Worm (Caenorhabditis elegans) whole organism, late embryonic: ENCODE data around the gene lir-1.

ENCODE experiments used
- C08G9.2 ChIP-seq: sonication (generic microtip); optimal IDR thresholded peaks from 2 replicates; lab custom pipeline; 2016; ENCODE audit warnings: mild to moderate bottlenecking, missing genetic modification characterization, moderate library complexity, missing compliant biosample characterization
- K02D7.2 ChIP-seq: sonication (generic microtip); optimal IDR thresholded peaks from 2 replicates; lab custom pipeline; 2017; ENCODE audit warnings: mild to moderate bottlenecking, missing genetic modification characterization, missing compliant biosample characterization
- K09A11.1 ChIP-seq: sonication (generic microtip); optimal IDR thresholded peaks from 2 replicates; lab custom pipeline; 2017; ENCODE audit warnings: antibody characterized with exemption, mild to moderate bottlenecking, missing genetic modification characterization, missing compliant biosample characterization; ENCODE audit not compliant: insufficient read depth
- T23F11.4 ChIP-seq: fragments of 200-800 bp; sonication (Bioruptor generic); optimal IDR thresholded peaks from 2 replicates; lab custom pipeline; 2018; ENCODE audit warnings: mild to moderate bottlenecking, missing genetic modification characterization, missing compliant biosample characterization
- Y22D7AL.16 ChIP-seq: sonication (generic microtip); optimal IDR thresholded peaks from 2 replicates; lab custom pipeline; 2016; ENCODE audit warnings: missing genetic modification characterization, missing compliant biosample characterization
- ceh-14 ChIP-seq: sonication (generic microtip); optimal IDR thresholded peaks from 2 replicates; lab custom pipeline; 2016; ENCODE audit warnings: missing genotype, missing genetic modification characterization, missing compliant biosample characterization
- ceh-18 ChIP-seq: sonication (generic microtip); optimal IDR thresholded peaks from 2 replicates; lab custom pipeline; 2016; ENCODE audit warnings: missing genetic modification characterization, missing compliant biosample characterization
- ceh-19 ChIP-seq: fragments of 200-800 bp; sonication (Bioruptor generic); optimal IDR thresholded peaks from 2 replicates; lab custom pipeline; 2018; ENCODE audit warnings: mild to moderate bottlenecking, missing genetic modification characterization, missing compliant biosample characterization
- ceh-2 ChIP-seq: sonication (generic microtip); optimal IDR thresholded peaks from 2 replicates; lab custom pipeline; 2016; ENCODE audit warnings: missing genotype, missing genetic modification characterization, missing compliant biosample characterization
- ceh-22 ChIP-seq: sonication (generic microtip); optimal IDR thresholded peaks from 2 replicates; lab custom pipeline; 2017; ENCODE audit warnings: missing biosample characterization, missing genetic modification characterization
- ceh-24 ChIP-seq: sonication (generic microtip); optimal IDR thresholded peaks from 2 replicates; lab custom pipeline; 2016; ENCODE audit warnings: mild to moderate bottlenecking, missing genetic modification characterization, missing compliant biosample characterization
- ceh-31 ChIP-seq: sonication (generic microtip); optimal IDR thresholded peaks from 2 replicates; lab custom pipeline; 2016; ENCODE audit warnings: missing genetic modification characterization, missing compliant biosample characterization
- ceh-34 ChIP-seq: sonication (generic microtip); optimal IDR thresholded peaks from 2 replicates; lab custom pipeline; 2016; ENCODE audit warnings: mild to moderate bottlenecking, missing genetic modification characterization, missing compliant biosample characterization
- ceh-45 ChIP-seq: fragments of 200-800 bp; sonication (Bioruptor generic); IDR thresholded peaks from 2 replicates; pipeline ENCODE4 v1.3.6; 2022; ENCODE audit warnings: missing genetic modification reagents, missing genetic modification characterization, missing compliant biosample characterization
- ceh-48 ChIP-seq: sonication (generic microtip); optimal IDR thresholded peaks from 2 replicates; lab custom pipeline; 2016; ENCODE audit warnings: missing genetic modification characterization, inconsistent platforms, missing compliant biosample characterization
- ceh-6 ChIP-seq: fragments of 200-800 bp; sonication (Bioruptor generic); optimal IDR thresholded peaks from 2 replicates; lab custom pipeline; 2018; ENCODE audit warnings: mild to moderate bottlenecking, missing genetic modification characterization, missing compliant biosample characterization
- ceh-9 ChIP-seq: sonication (generic microtip); optimal IDR thresholded peaks from 2 replicates; lab custom pipeline; 2016; ENCODE audit warnings: mild to moderate bottlenecking, missing genetic modification characterization, inconsistent platforms, missing compliant biosample characterization
- che-1 ChIP-seq: sonication (generic microtip); optimal IDR thresholded peaks from 2 replicates; lab custom pipeline; 2016; ENCODE audit warnings: mild to moderate bottlenecking, missing genetic modification characterization, missing compliant biosample characterization
- dmd-4 ChIP-seq: sonication (generic microtip); optimal IDR thresholded peaks from 2 replicates; lab custom pipeline; 2016; ENCODE audit warnings: borderline replicate concordance, missing genetic modification characterization, missing compliant biosample characterization
- dve-1 ChIP-seq: sonication (generic microtip); optimal IDR thresholded peaks from 2 replicates; lab custom pipeline; 2017; ENCODE audit warnings: antibody characterized with exemption, mild to moderate bottlenecking, missing genetic modification characterization, missing compliant biosample characterization
- elt-2 ChIP-seq: sonication (generic microtip); optimal IDR thresholded peaks from 2 replicates; lab custom pipeline; 2016; ENCODE audit warnings: missing genetic modification reagents, missing genetic modification characterization, missing compliant biosample characterization
- ets-4 ChIP-seq: sonication (generic microtip); optimal IDR thresholded peaks from 2 replicates; lab custom pipeline; 2016; ENCODE audit warnings: missing genetic modification characterization, missing compliant biosample characterization
- fax-1 ChIP-seq: sonication (generic microtip); optimal IDR thresholded peaks from 2 replicates; lab custom pipeline; 2016; ENCODE audit warnings: missing genotype, missing genetic modification characterization, missing compliant biosample characterization
- fkh-10 ChIP-seq: fragments of 150-350 bp; optimal IDR thresholded peaks from 2 replicates; lab custom pipeline; 2014; ENCODE audit warnings: missing biosample characterization, missing genetic modification reagents, missing genetic modification characterization
- gmeb-2 ChIP-seq: sonication (generic microtip); optimal IDR thresholded peaks from 2 replicates; lab custom pipeline; 2016; ENCODE audit warnings: missing genetic modification characterization, inconsistent platforms, missing compliant biosample characterization
- hlh-13 ChIP-seq: fragments of 200-800 bp; sonication (Bioruptor generic); optimal IDR thresholded peaks from 2 replicates; lab custom pipeline; 2018; ENCODE audit warnings: mild to moderate bottlenecking, missing genetic modification characterization, missing compliant biosample characterization
- hlh-15 ChIP-seq: sonication (generic microtip); optimal IDR thresholded peaks from 2 replicates; lab custom pipeline; 2016; ENCODE audit warnings: missing genetic modification characterization, missing compliant biosample characterization
- hlh-30 ChIP-seq: sonication (generic microtip); optimal IDR thresholded peaks from 2 replicates; lab custom pipeline; 2017; ENCODE audit warnings: antibody characterized with exemption, missing genetic modification characterization, missing compliant biosample characterization; ENCODE audit not compliant: insufficient read depth
- hlh-6 ChIP-seq: sonication (generic microtip); optimal IDR thresholded peaks from 2 replicates; lab custom pipeline; 2016; ENCODE audit warnings: missing genotype, missing genetic modification characterization, missing compliant biosample characterization
- hlh-8 ChIP-seq: sonication (generic microtip); optimal IDR thresholded peaks from 2 replicates; lab custom pipeline; 2016; ENCODE audit warnings: missing genotype, missing genetic modification characterization, missing compliant biosample characterization
- lim-6 ChIP-seq: sonication (generic microtip); optimal IDR thresholded peaks from 2 replicates; lab custom pipeline; 2016; ENCODE audit warnings: missing genetic modification characterization, missing compliant biosample characterization
- lin-11 ChIP-seq: fragments of 200-800 bp; sonication (Bioruptor generic); optimal IDR thresholded peaks from 2 replicates; lab custom pipeline; 2018; ENCODE audit warnings: mild to moderate bottlenecking, missing genetic modification characterization, missing compliant biosample characterization
- nfya-1 ChIP-seq: sonication (generic microtip); optimal IDR thresholded peaks from 2 replicates; lab custom pipeline; 2017; ENCODE audit warnings: missing genetic modification characterization, mild to moderate bottlenecking, missing compliant biosample characterization, antibody characterized with exemption, moderate library complexity
- npax-4 ChIP-seq: sonication (generic microtip); optimal IDR thresholded peaks from 2 replicates; lab custom pipeline; 2016; ENCODE audit warnings: missing genetic modification characterization, missing compliant biosample characterization
- pag-3 ChIP-seq: sonication (generic microtip); optimal IDR thresholded peaks from 2 replicates; lab custom pipeline; 2016; ENCODE audit warnings: missing compliant biosample characterization, missing genetic modification characterization, borderline replicate concordance
- pax-1 ChIP-seq: fragments of 150-350 bp; optimal IDR thresholded peaks from 2 replicates; lab custom pipeline; 2014; ENCODE audit warnings: missing biosample characterization, missing genetic modification characterization
- pha-4 ChIP-seq: fragments of 150-350 bp; optimal IDR thresholded peaks from 2 replicates; lab custom pipeline; 2018; ENCODE audit warnings: missing biosample characterization, missing genetic modification reagents, missing genetic modification characterization
- pqm-1 ChIP-seq: sonication (generic microtip); optimal IDR thresholded peaks from 2 replicates; lab custom pipeline; 2016; ENCODE audit warnings: missing genetic modification characterization, missing compliant biosample characterization
- pros-1 ChIP-seq: fragments of 150-350 bp; optimal IDR thresholded peaks from 2 replicates; lab custom pipeline; 2014; ENCODE audit warnings: missing biosample characterization, missing genetic modification reagents, missing genetic modification characterization
- ref-2 ChIP-seq: sonication (generic microtip); optimal IDR thresholded peaks from 2 replicates; lab custom pipeline; 2016; ENCODE audit warnings: missing genetic modification characterization, missing compliant biosample characterization
- sdc-2 ChIP-seq: sonication (generic microtip); optimal IDR thresholded peaks from 2 replicates; lab custom pipeline; 2016; ENCODE audit warnings: missing genotype, missing genetic modification characterization, missing compliant biosample characterization
- sox-2 ChIP-seq: fragments of 200-800 bp; sonication (Bioruptor generic); IDR thresholded peaks from 2 replicates; pipeline ENCODE4 v1.3.6; 2022; ENCODE audit warnings: missing genetic modification reagents, missing genetic modification characterization, missing compliant biosample characterization
- syd-9 ChIP-seq: sonication (generic microtip); optimal IDR thresholded peaks from 2 replicates; lab custom pipeline; 2016; ENCODE audit warnings: mild to moderate bottlenecking, missing genetic modification characterization, moderate library complexity, missing compliant biosample characterization
- tbx-2 ChIP-seq: sonication (generic microtip); optimal IDR thresholded peaks from 2 replicates; lab custom pipeline; 2016; ENCODE audit warnings: missing genetic modification characterization, missing compliant biosample characterization
- tbx-7 ChIP-seq: sonication (generic microtip); optimal IDR thresholded peaks from 2 replicates; lab custom pipeline; 2016; ENCODE audit warnings: missing genotype, missing genetic modification characterization, missing compliant biosample characterization
- unc-3 ChIP-seq, 2 experiments: fragments of 200-800 bp in 1 of 2; sonication (Bioruptor generic) in 1 of 2; sonication (generic microtip) in 1 of 2; conservative IDR thresholded peaks in 1 of 2; optimal IDR thresholded peaks in 1 of 2; 2 replicates each; pipeline versions ENCODE4 v1.3.6 to Lab custom; 2016 to 2022; ENCODE audit warnings: missing compliant biosample characterization in 2 of 2, missing genetic modification characterization in 2 of 2, missing genetic modification reagents in 1 of 2
- unc-42 ChIP-seq: sonication (generic microtip); optimal IDR thresholded peaks from 2 replicates; lab custom pipeline; 2016; ENCODE audit warnings: missing genotype, missing genetic modification characterization, missing compliant biosample characterization
- unc-55 ChIP-seq: sonication (generic microtip); optimal IDR thresholded peaks from 2 replicates; lab custom pipeline; 2017; ENCODE audit warnings: missing biosample characterization, missing genetic modification reagents, missing genetic modification characterization
- unc-86 ChIP-seq: sonication (generic microtip); optimal IDR thresholded peaks from 2 replicates; lab custom pipeline; 2016; ENCODE audit warnings: missing genetic modification characterization, missing compliant biosample characterization
- zip-5 ChIP-seq: sonication (generic microtip); optimal IDR thresholded peaks from 2 replicates; lab custom pipeline; 2016; ENCODE audit warnings: missing genetic modification characterization, missing compliant biosample characterization

Gene lir-1

ce11 chrII:7675752-7676151 lies 3.9 kb downstream of the lir-1 start:
- TF ChIP-seq pros-1 (tag; lab: Kevin White, UChicago) (no peak), ceh-6 (GFP tag; lab: Kevin White, UChicago) (no peak), hlh-15 (tag; lab: Kevin White, UChicago) (no peak), K09A11.1 (tag; lab: Kevin White, UChicago) (no peak), ceh-2 (tag; lab: Kevin White, UChicago) (no peak), hlh-8 (tag; lab: Kevin White, UChicago) (no peak), hlh-6 (tag; lab: Kevin White, UChicago) (no peak)

- TF ChIP-seq ref-2 (tag; lab: Kevin White, UChicago) (peak; percentile 2), sdc-2 (tag; lab: Kevin White, UChicago) (no peak), lim-6 (tag; lab: Kevin White, UChicago) (peak; percentile 19), ceh-22 (tag; lab: Kevin White, UChicago) (no peak), npax-4 (no peak), sox-2 (no peak), elt-2 (tag; lab: Kevin White, UChicago) (peak; percentile 9), unc-42 (tag; lab: Kevin White, UChicago) (peak; percentile 29), unc-86 (tag; lab: Kevin White, UChicago) (no peak), unc-3 (GFP tag; conservative IDR thresholded peaks at IDR 0.05; lab: Robert Waterston, UW) (no peak), unc-3 (tag; optimal IDR thresholded peaks at IDR 0.05; lab: Kevin White, UChicago) (no peak), tbx-7 (tag; lab: Kevin White, UChicago) (no peak), ceh-6 (GFP tag; lab: Kevin White, UChicago) (no peak), ceh-14 (tag; lab: Kevin White, UChicago) (peak; percentile 37), ceh-48 (tag; lab: Kevin White, UChicago) (no peak), pag-3 (tag; lab: Kevin White, UChicago) (no peak), unc-55 (GFP tag; lab: Kevin White, UChicago) (peak; percentile 4), fkh-10 (peak; percentile 39), nfya-1 (tag; lab: Kevin White, UChicago) (peak; percentile 27), dve-1 (tag; lab: Kevin White, UChicago) (no peak), hlh-30 (no peak), syd-9 (tag; lab: Kevin White, UChicago) (no peak), ceh-34 (no peak), ets-4 (tag; lab: Kevin White, UChicago) (no peak), ceh-24 (tag; lab: Kevin White, UChicago) (no peak), pqm-1 (tag; lab: Kevin White, UChicago) (no peak), lin-11 (tag; lab: Kevin White, UChicago) (peak; percentile 6), ceh-31 (tag; lab: Kevin White, UChicago) (peak; percentile 49), gmeb-2 (tag; lab: Kevin White, UChicago) (no peak), T23F11.4 (GFP tag; lab: Kevin White, UChicago) (peak; percentile 33), ceh-18 (peak; percentile 10), ceh-9 (no peak), Y22D7AL.16 (no peak), zip-5 (no peak), ceh-45 (GFP tag; lab: Robert Waterston, UW) (no peak), fax-1 (tag; lab: Kevin White, UChicago) (no peak), ceh-19 (GFP tag; lab: Kevin White, UChicago) (peak; percentile 11), pax-1 (tag; lab: Kevin White, UChicago) (no peak), pha-4 (tag; lab: Kevin White, UChicago) (no peak), hlh-6 (tag; lab: Kevin White, UChicago) (peak; percentile 19), dmd-4 (tag; lab: Kevin White, UChicago) (no peak), K02D7.2 (tag; lab: Kevin White, UChicago) (no peak), tbx-2 (peak; percentile 47), hlh-13 (GFP tag; lab: Kevin White, UChicago) (no peak), C08G9.2 (no peak), che-1 (tag; lab: Kevin White, UChicago) (no peak)
These were observed 4.6 kb downstream of the lir-1 start for ce11 chrII:7676307-7676905.
